Fruit fly (Drosophila melanogaster) Kc167 (cell line): ENCODE data around the gene nSMase.

Experiments
- Myc ChIP-seq: fragments of >200 bp; optimal IDR thresholded peaks from 2 replicates; lab custom pipeline; 2017; ENCODE audit warnings: missing external identifiers
- insv ChIP-seq: fragments of >200 bp; optimal IDR thresholded peaks from 3 replicates; lab custom pipeline; 2018; ENCODE audit warnings: missing external identifiers
- psq ChIP-seq: fragments of >200 bp; optimal IDR thresholded peaks from 2 replicates; lab custom pipeline; 2017; ENCODE audit warnings: missing external identifiers

dm6 chr3L:3249664-3249996, 30.7 kb downstream of the nSMase start:
- TF ChIP-seq insv (lab: Kevin White, UChicago) (no peak), Myc (lab: Kevin White, UChicago) (no peak), psq (lab: Kevin White, UChicago) (no peak)
